Worm (Caenorhabditis elegans) whole organism, late embryonic: ENCODE measurements around the gene lin-15A.

Experiments
- ceh-34 ChIP-seq: sonication (generic microtip); optimal IDR thresholded peaks from 2 replicates; lab custom pipeline; 2016; ENCODE audit warnings: mild to moderate bottlenecking, missing genetic modification characterization, missing compliant biosample characterization
- ceh-48 ChIP-seq: sonication (generic microtip); optimal IDR thresholded peaks from 2 replicates; lab custom pipeline; 2016; ENCODE audit warnings: missing genetic modification characterization, inconsistent platforms, missing compliant biosample characterization
- unc-86 ChIP-seq: sonication (generic microtip); optimal IDR thresholded peaks from 2 replicates; lab custom pipeline; 2016; ENCODE audit warnings: missing genetic modification characterization, missing compliant biosample characterization

ce11 chrX:15757169-15757568, 25.4 kb downstream of the lin-15A start, which contains the start of gene wrt-4:
- no peak for TF ChIP-seq ceh-48 (tag; lab: Kevin White, UChicago)
- TF ChIP-seq unc-86: no peak
- no peak for TF ChIP-seq ceh-34 (tag; lab: Kevin White, UChicago)
